Fruit fly (Drosophila melanogaster) whole organism, embryonic: ENCODE data around the gene Lerp.

Experiments used
- Bteb2 ChIP-seq: fragments of 200-800 bp; sonication (Bioruptor generic); optimal IDR thresholded peaks from 2 replicates; lab custom pipeline; 2016; ENCODE audit warnings: missing biosample characterization, missing genetic modification characterization
- CG10654 ChIP-seq: fragments of 200-800 bp; sonication (Bioruptor generic); optimal IDR thresholded peaks from 2 replicates; lab custom pipeline; 2016; ENCODE audit warnings: missing biosample characterization, missing genetic modification characterization
- CHES-1-like ChIP-seq: fragments of 200-800 bp; sonication (Bioruptor generic); optimal IDR thresholded peaks from 2 replicates; lab custom pipeline; 2016; ENCODE audit warnings: missing biosample characterization, missing genetic modification characterization
- CkIIα-i1 ChIP-seq: fragments of 200-800 bp; sonication (Bioruptor generic); IDR thresholded peaks from 2 replicates; pipeline ENCODE4 v1.3.6; 2022; ENCODE audit warnings: missing biosample characterization, missing genetic modification characterization
- Dad ChIP-seq: fragments of 200-800 bp; sonication (Bioruptor generic); optimal IDR thresholded peaks from 3 replicates; lab custom pipeline; 2016; ENCODE audit warnings: missing biosample characterization, missing genetic modification characterization
- Dp ChIP-seq: fragments of 200-800 bp; sonication (Bioruptor generic); optimal IDR thresholded peaks from 2 replicates; lab custom pipeline; 2018; ENCODE audit warnings: missing biosample characterization, mild to moderate bottlenecking, missing genetic modification characterization, moderate library complexity
- chinmo ChIP-seq: fragments of 200-800 bp; sonication (Bioruptor generic); IDR thresholded peaks from 4 replicates; pipeline ENCODE4 v1.3.6; 2022; ENCODE audit warnings: missing biosample characterization, missing genetic modification characterization; ENCODE audit not compliant: partially characterized antibody
- fu2 ChIP-seq: fragments of 200-800 bp; sonication (Bioruptor generic); optimal IDR thresholded peaks from 2 replicates; lab custom pipeline; 2016; ENCODE audit warnings: missing biosample characterization, missing genetic modification characterization
- vvl ChIP-seq: fragments of 200-800 bp; sonication (Bioruptor generic); IDR thresholded peaks from 2 replicates; pipeline ENCODE4 v1.3.6; 2022; ENCODE audit warnings: missing biosample characterization, missing genetic modification characterization

dm6 chr3R:26853699-26854098, 9.2 kb downstream of the Lerp start:
- TF ChIP-seq Dad (GFP tag; lab: Kevin White, UChicago) (no peak), chinmo (GFP tag; lab: Robert Waterston, UW) (no peak), CHES-1-like (GFP tag; lab: Kevin White, UChicago) (peak; percentile 3), Bteb2 (GFP tag; lab: Kevin White, UChicago) (no peak), Dp (GFP tag; lab: Kevin White, UChicago) (no peak), CG10654 (no peak), fu2 (GFP tag; lab: Kevin White, UChicago) (no peak), vvl (GFP tag; lab: Robert Waterston, UW) (peak; percentile 51), CkIIα-i1 (GFP tag; lab: Robert Waterston, UW) (no peak)
